Worm (Caenorhabditis elegans): ENCODE measurements around the gene C47E12.9.

DNA sequence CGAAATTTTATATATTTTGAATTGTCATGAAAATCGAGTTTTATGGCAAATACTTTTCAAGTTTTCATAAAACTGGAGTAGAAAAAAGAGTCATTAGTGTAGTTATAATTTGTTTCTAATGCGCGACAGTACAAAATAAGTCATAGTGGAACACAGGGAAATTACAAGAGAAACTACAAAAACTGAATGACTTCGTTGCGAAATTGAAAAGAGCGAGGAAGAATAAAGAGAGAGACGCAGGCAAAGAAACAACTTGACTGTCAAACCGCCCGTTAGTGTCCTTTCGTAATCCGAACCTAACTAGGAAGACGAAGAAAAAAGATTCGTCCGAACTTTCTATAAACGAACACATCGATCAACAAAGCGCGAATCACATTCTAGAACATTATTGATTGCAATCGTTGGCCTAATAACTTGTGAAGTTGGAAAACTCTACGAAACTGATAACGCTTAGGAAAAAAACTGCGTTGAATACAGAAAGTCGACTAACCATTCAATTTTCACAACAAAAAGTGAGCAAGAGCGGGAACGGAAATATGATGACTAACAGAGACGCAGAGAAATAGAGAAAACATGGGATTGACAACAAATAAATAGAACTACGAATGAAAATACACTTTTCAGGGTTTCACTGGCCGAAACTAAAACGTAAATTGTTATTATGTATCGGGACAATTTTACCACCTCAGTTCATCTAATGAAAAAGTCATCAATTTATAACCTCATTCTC is 19.1 kb downstream of the C47E12.9 start:
- TF ChIP-seq cog-1 (tag; optimal IDR thresholded peaks at IDR 0.05) (no peak), ztf-23 (GFP tag; IDR thresholded peaks at IDR 0.05) (no peak), med-1 (GFP tag; optimal IDR thresholded peaks at IDR 0.05; ENCODE audit: insufficient read depth) (no peak), flt-1 (GFP tag; IDR thresholded peaks at IDR 0.05) (no peak), tab-1 (GFP tag; IDR thresholded peaks at IDR 0.05) (no peak), ztf-29 (GFP tag; IDR thresholded peaks at IDR 0.05) (no peak), ref-1 (GFP tag; conservative IDR thresholded peaks at IDR 0.05) (no peak), T22C8.4 (GFP tag; IDR thresholded peaks at IDR 0.05) (no peak)
